ENCODE assay signal across 2 worm cellular contexts in genomic region chrIII:4107929-4108520, ce11.
TF ChIP-seq lines count a peak whose summit lies in the region.

No protein-coding gene starts in this region.

TF ChIP-seq in whole organism, L3 larva, 47 proteins besides CTCF, POLR2A, EP300 and RAD21:
- peak; percentile 57 for TF ChIP-seq nfya-1 (tag; optimal IDR thresholded peaks at IDR 0.05; lab: Kevin White, UChicago; ENCODE audit: insufficient read depth)
- TF ChIP-seq lin-39 (tag; optimal IDR thresholded peaks at IDR 0.05; lab: Kevin White, UChicago), result peak; percentile 90
- no peak for TF ChIP-seq fos-1 (tag; optimal IDR thresholded peaks at IDR 0.05; lab: Kevin White, UChicago)
TF ChIP-seq in whole organism, L3 larva: peak in this region for 2.

TF ChIP-seq in whole organism, late embryonic, 69 proteins besides CTCF, POLR2A, EP300 and RAD21:
- TF ChIP-seq tbx-2 (tag; optimal IDR thresholded peaks at IDR 0.05; lab: Kevin White, UChicago), result no peak
- peak; percentile 57 for TF ChIP-seq nfya-1 (tag; optimal IDR thresholded peaks at IDR 0.05; lab: Kevin White, UChicago)
TF ChIP-seq in whole organism, late embryonic: peak in this region for 1.

Comparison
In these comparisons a context has a peak if more than half of its experiments do, and no peak if none do; other contexts are left out.
1. Of the 9 proteins assayed by ChIP-seq in both whole organism, late embryonic and whole organism, L3 larva: peak only in whole organism, late embryonic: none; only in whole organism, L3 larva: none; in both: nfya-1; in neither: 8.